Worm (Caenorhabditis elegans): Measurements from ENCODE around the gene dhs-19.

DNA sequence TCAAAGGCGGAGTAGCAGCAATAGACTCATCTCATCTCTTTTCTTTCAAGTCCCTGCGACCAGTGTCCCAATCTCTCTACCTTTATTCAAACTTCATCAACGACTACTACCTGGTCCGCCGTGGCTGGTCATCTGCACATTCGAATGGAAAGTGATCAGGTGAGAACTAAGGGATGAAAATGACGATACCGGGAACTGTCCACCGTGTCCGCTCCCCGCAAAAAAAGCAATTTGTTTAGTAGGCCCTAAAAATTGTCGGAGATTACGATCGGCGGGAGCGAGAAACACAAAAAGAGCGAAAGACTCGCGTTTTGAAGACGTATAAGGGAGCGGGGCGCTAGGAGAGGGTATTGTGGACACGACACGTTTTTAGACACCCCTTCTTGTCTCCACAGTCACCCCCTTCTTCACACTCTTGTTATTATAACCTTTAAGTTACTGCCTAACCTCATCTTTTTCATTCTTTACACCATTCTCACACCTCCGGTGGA lies 27.3 kb downstream of the dhs-19 start, which contains the start of gene zipt-16:
- no peak for TF ChIP-seq aly-1 (tag; optimal IDR thresholded peaks at IDR 0.05)
- no peak for TF ChIP-seq ama-1 (optimal IDR thresholded peaks at IDR 0.05)
- no peak for TF ChIP-seq B0310.2 (tag; optimal IDR thresholded peaks at IDR 0.05)
- no peak for TF ChIP-seq ceh-36 (tag; optimal IDR thresholded peaks at IDR 0.05)
- TF ChIP-seq hnd-1 (tag; optimal IDR thresholded peaks at IDR 0.05) = no peak
- no peak for TF ChIP-seq ceh-13 (GFP tag; optimal IDR thresholded peaks at IDR 0.05)
- TF ChIP-seq flt-1 (GFP tag; IDR thresholded peaks at IDR 0.05) = no peak
- no peak for TF ChIP-seq tbx-37 (GFP tag; conservative IDR thresholded peaks at IDR 0.05)
- TF ChIP-seq hmg-4 (GFP tag; optimal IDR thresholded peaks at IDR 0.05) = no peak
- TF ChIP-seq hmbx-1 (tag; optimal IDR thresholded peaks at IDR 0.05) = no peak
- no peak for TF ChIP-seq tbx-11 (GFP tag; IDR thresholded peaks at IDR 0.05)
- TF ChIP-seq F13C5.2 (tag; optimal IDR thresholded peaks at IDR 0.05) = no peak

Data from whole organism, early embryonic.